Fruit fly (Drosophila melanogaster) whole organism, wandering third instar larva: ENCODE results near the gene CG9286.

Experiments used
- Abd-B ChIP-seq: fragments of >200 bp; optimal IDR thresholded peaks from 2 replicates; lab custom pipeline; 2017; ENCODE audit warnings: missing biosample characterization, missing genetic modification characterization
- CG9705 ChIP-seq: fragments of 200-800 bp; sonication (Bioruptor generic); optimal IDR thresholded peaks from 2 replicates; lab custom pipeline; 2018; ENCODE audit warnings: missing biosample characterization, mild to moderate bottlenecking, missing genetic modification characterization
- Dfd ChIP-seq: fragments of >200 bp; optimal IDR thresholded peaks from 2 replicates; lab custom pipeline; 2017; ENCODE audit warnings: missing biosample characterization, missing genetic modification characterization
- Dif ChIP-seq: fragments of 200-275, 200-300 bp; sonication (Bioruptor generic); optimal IDR thresholded peaks from 2 replicates; lab custom pipeline; 2018; ENCODE audit warnings: missing biosample characterization, missing genetic modification characterization; ENCODE audit not compliant: partially characterized antibody
- GATAd ChIP-seq: sonication (Bioruptor generic); optimal IDR thresholded peaks from 2 replicates; lab custom pipeline; 2016; ENCODE audit warnings: missing biosample characterization, missing genetic modification characterization
- HLH106 ChIP-seq: fragments of 200-800 bp; optimal IDR thresholded peaks from 3 replicates; lab custom pipeline; 2019; ENCODE audit warnings: missing biosample characterization, mild to moderate bottlenecking, missing genetic modification characterization, moderate library complexity
- Hnf4 ChIP-seq: fragments of 200-800 bp; sonication (Bioruptor generic); optimal IDR thresholded peaks from 2 replicates; lab custom pipeline; 2016; ENCODE audit warnings: missing biosample characterization, mild to moderate bottlenecking, missing genetic modification characterization
- Hr83 ChIP-seq: fragments of 200-300 bp; sonication (Bioruptor generic); optimal IDR thresholded peaks from 2 replicates; lab custom pipeline; 2016; ENCODE audit warnings: missing biosample characterization, mild to moderate bottlenecking, missing genetic modification characterization, moderate library complexity; ENCODE audit not compliant: poor library complexity, severe bottlenecking
- Jra ChIP-seq: sonication (Bioruptor generic); optimal IDR thresholded peaks from 2 replicates; lab custom pipeline; 2016; ENCODE audit warnings: missing biosample characterization, missing genetic modification characterization
- Mio ChIP-seq: sonication (Bioruptor generic); optimal IDR thresholded peaks from 2 replicates; lab custom pipeline; 2016; ENCODE audit warnings: missing biosample characterization, missing genetic modification characterization
- Myc ChIP-seq: fragments of >200 bp; optimal IDR thresholded peaks from 2 replicates; lab custom pipeline; 2017
- N ChIP-seq: fragments of >200 bp; optimal IDR thresholded peaks from 2 replicates; lab custom pipeline; 2018; ENCODE audit warnings: missing biosample characterization, missing external identifiers, missing genetic modification characterization
- OdsH ChIP-seq: fragments of 200-800 bp; sonication (Bioruptor generic); optimal IDR thresholded peaks from 2 replicates; lab custom pipeline; 2016; ENCODE audit warnings: missing biosample characterization, mild to moderate bottlenecking, missing genetic modification characterization
- Rel ChIP-seq, 2 experiments: fragments of 200-800 bp; sonication (Bioruptor generic) in 1 of 2; optimal IDR thresholded peaks; 2 replicates in 1 of 2; 3 replicates in 1 of 2; lab custom pipeline; 2016 to 2019; ENCODE audit warnings: mild to moderate bottlenecking in 2 of 2, missing biosample characterization in 2 of 2, missing genetic modification characterization in 2 of 2, moderate library complexity in 1 of 2
- Sp1 ChIP-seq: fragments of 200-800 bp; sonication (Bioruptor generic); optimal IDR thresholded peaks from 3 replicates; lab custom pipeline; 2019; ENCODE audit warnings: missing biosample characterization, mild to moderate bottlenecking, missing genetic modification characterization, moderate library complexity
- Vsx2 ChIP-seq: fragments of 200-300, 225-300 bp; sonication (Bioruptor generic); optimal IDR thresholded peaks from 2 replicates; lab custom pipeline; 2018; ENCODE audit warnings: missing biosample characterization, missing genetic modification characterization; ENCODE audit not compliant: partially characterized antibody
- br ChIP-seq: fragments of 200-800 bp; sonication (Bioruptor generic); optimal IDR thresholded peaks from 2 replicates; lab custom pipeline; 2016; ENCODE audit warnings: missing biosample characterization, missing genetic modification characterization
- brk ChIP-seq: fragments of 200-800 bp; sonication (Bioruptor generic); optimal IDR thresholded peaks from 2 replicates; lab custom pipeline; 2016; ENCODE audit warnings: missing biosample characterization, mild to moderate bottlenecking, missing genetic modification characterization
- dl ChIP-seq, 2 experiments: fragments of 175-275, 200-275 bp in 1 of 2; fragments of 200-275 bp in 1 of 2; sonication (Bioruptor generic); optimal IDR thresholded peaks; lab custom pipeline; 2018; ENCODE audit warnings: mild to moderate bottlenecking in 2 of 2, missing biosample characterization in 2 of 2, missing genetic modification characterization in 2 of 2, moderate library complexity in 2 of 2; ENCODE audit not compliant: partially characterized antibody in 2 of 2, insufficient read depth in 1 of 2
- dmrt93B ChIP-seq: fragments of 200-800 bp; sonication (Bioruptor generic); optimal IDR thresholded peaks from 2 replicates; lab custom pipeline; 2018; ENCODE audit warnings: missing biosample characterization, mild to moderate bottlenecking, missing genetic modification characterization
- dsf ChIP-seq: sonication (Bioruptor generic); optimal IDR thresholded peaks from 2 replicates; lab custom pipeline; 2016; ENCODE audit warnings: missing biosample characterization, missing genetic modification characterization, borderline replicate concordance
- ey ChIP-seq: fragments of 200-800 bp; sonication (Bioruptor generic); optimal IDR thresholded peaks from 2 replicates; lab custom pipeline; 2016; ENCODE audit warnings: missing biosample characterization, missing genetic modification characterization
- fru ChIP-seq: fragments of 200-800 bp; sonication (Bioruptor generic); optimal IDR thresholded peaks from 3 replicates; lab custom pipeline; 2016; ENCODE audit warnings: missing biosample characterization, mild to moderate bottlenecking, missing genetic modification characterization
- h ChIP-seq: fragments of 200-800 bp; sonication (Bioruptor generic); optimal IDR thresholded peaks from 3 replicates; lab custom pipeline; 2016; ENCODE audit warnings: missing biosample characterization, mild to moderate bottlenecking, missing genetic modification characterization
- jim ChIP-seq: fragments of 175-275, 200-325 bp; sonication (Bioruptor generic); optimal IDR thresholded peaks from 2 replicates; lab custom pipeline; 2016; ENCODE audit warnings: missing biosample characterization, mild to moderate bottlenecking, missing genetic modification characterization
- psq ChIP-seq: fragments of 200-800 bp; sonication (Bioruptor generic); optimal IDR thresholded peaks from 3 replicates; lab custom pipeline; 2017; ENCODE audit warnings: missing biosample characterization, mild to moderate bottlenecking, missing genetic modification characterization, moderate library complexity
- sv ChIP-seq: fragments of 200-800 bp; sonication (Bioruptor generic); optimal IDR thresholded peaks from 3 replicates; lab custom pipeline; 2016; ENCODE audit warnings: missing biosample characterization, missing genetic modification characterization
- tai ChIP-seq: sonication (Bioruptor generic); optimal IDR thresholded peaks from 2 replicates; lab custom pipeline; 2016; ENCODE audit warnings: missing biosample characterization, missing genetic modification characterization
- usp ChIP-seq: fragments of >200 bp; optimal IDR thresholded peaks from 2 replicates; lab custom pipeline; 2017; ENCODE audit warnings: missing biosample characterization, missing genetic modification characterization
- woc ChIP-seq: sonication (Bioruptor generic); optimal IDR thresholded peaks from 2 replicates; lab custom pipeline; 2016; ENCODE audit warnings: missing biosample characterization, mild to moderate bottlenecking, missing genetic modification characterization

The CG9286 gene

DNA sequence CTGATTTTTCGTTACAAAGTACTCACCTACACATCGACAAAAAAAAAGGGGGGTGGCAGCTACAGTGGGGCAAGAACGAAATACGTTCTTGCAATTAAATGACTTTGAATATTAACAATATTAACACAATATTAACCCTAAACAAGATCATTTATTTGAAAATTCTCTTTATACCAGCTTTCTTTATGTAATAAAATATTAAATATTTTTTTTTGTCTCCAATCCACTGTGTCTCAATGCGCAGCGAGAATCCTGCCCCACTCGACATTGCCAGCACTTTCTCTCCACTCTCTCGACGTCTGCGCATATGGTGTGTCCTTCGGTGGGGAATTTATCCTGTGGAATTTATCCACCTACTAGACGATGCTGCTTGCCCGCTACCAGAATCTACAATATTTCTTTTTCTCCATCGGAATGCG lies 19.7 kb downstream of the CG9286 start (continued):
- TF ChIP-seq Abd-B (no peak), tai (GFP tag; lab: Kevin White, UChicago) (no peak), fru (GFP tag; lab: Kevin White, UChicago) (peak; percentile 71), jim (GFP tag; lab: Kevin White, UChicago) (no peak), Mio (GFP tag; lab: Kevin White, UChicago) (no peak), OdsH (GFP tag; lab: Kevin White, UChicago) (peak; percentile 58), Vsx2 (GFP tag; lab: Kevin White, UChicago) (peak; percentile 23), ey (GFP tag; lab: Kevin White, UChicago) (peak; percentile 47), Myc (lab: Kevin White, UChicago) (no peak)

- TF ChIP-seq Vsx2 (GFP tag; lab: Kevin White, UChicago) (peak; percentile 16), ey (GFP tag; lab: Kevin White, UChicago) (no peak)
Measured at dm6 chr3R:13801184-13802056, 20.7 kb downstream of the CG9286 start.

dm6 chr3R:13802057-13802817 lies 21.5 kb downstream of the CG9286 start:
- TF ChIP-seq HLH106 (tag; lab: Kevin White, UChicago) (no peak), Dfd (GFP tag; lab: Kevin White, UChicago) (no peak), Dif (GFP tag; lab: Kevin White, UChicago) (no peak), Abd-B (no peak), usp (GFP tag; lab: Kevin White, UChicago) (no peak), CG9705 (GFP tag; lab: Kevin White, UChicago) (no peak), dsf (GFP tag; lab: Kevin White, UChicago) (no peak), Vsx2 (GFP tag; lab: Kevin White, UChicago) (no peak), dl (GFP tag; optimal IDR thresholded peaks at IDR 0.05; lab: Kevin White, UChicago; ENCODE audit: insufficient read depth in 1 of 2, partially characterized antibody in 2 of 2) (no peak), Hr83 (GFP tag; lab: Kevin White, UChicago) (no peak), dmrt93B (GFP tag; lab: Kevin White, UChicago) (no peak), OdsH (GFP tag; lab: Kevin White, UChicago) (no peak), sv (GFP tag; lab: Kevin White, UChicago) (no peak)

DNA sequence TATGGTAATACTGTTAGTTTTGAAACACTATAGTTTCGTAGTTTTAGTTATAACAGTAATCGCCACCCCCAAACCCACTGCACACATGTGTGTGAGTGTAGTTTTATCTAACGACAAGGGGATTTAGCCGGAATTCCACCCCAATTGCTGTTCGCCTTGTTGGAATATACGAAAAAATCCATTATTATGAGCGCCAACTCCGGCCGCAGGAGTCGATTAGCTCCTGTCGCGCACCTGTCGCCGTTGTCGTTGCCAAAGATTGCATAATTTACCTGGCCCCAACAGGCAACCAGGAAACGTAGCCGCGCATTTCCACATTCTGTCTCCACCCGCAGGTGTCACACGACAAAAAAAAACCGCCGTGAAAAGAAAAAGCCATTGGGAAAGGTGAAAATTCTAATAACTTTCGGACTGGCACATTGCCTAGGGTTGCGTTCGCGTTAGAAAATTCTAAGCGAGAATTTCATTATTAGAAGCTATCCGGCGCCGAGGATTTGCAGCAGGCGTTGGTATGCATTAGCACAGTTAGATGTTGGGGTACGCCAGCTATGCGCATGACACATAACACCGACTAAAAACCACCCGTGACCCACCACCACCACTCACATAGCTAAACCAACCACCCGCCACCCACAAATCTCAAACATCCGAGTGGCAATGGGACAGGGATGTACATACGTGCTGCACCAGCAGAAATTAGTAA lies 22.6 kb downstream of the CG9286 start:
- TF ChIP-seq Vsx2 (GFP tag; lab: Kevin White, UChicago), result peak; percentile 13
- TF ChIP-seq N (GFP tag; lab: Kevin White, UChicago), result no peak
- no peak for TF ChIP-seq Dfd (GFP tag; lab: Kevin White, UChicago)

DNA sequence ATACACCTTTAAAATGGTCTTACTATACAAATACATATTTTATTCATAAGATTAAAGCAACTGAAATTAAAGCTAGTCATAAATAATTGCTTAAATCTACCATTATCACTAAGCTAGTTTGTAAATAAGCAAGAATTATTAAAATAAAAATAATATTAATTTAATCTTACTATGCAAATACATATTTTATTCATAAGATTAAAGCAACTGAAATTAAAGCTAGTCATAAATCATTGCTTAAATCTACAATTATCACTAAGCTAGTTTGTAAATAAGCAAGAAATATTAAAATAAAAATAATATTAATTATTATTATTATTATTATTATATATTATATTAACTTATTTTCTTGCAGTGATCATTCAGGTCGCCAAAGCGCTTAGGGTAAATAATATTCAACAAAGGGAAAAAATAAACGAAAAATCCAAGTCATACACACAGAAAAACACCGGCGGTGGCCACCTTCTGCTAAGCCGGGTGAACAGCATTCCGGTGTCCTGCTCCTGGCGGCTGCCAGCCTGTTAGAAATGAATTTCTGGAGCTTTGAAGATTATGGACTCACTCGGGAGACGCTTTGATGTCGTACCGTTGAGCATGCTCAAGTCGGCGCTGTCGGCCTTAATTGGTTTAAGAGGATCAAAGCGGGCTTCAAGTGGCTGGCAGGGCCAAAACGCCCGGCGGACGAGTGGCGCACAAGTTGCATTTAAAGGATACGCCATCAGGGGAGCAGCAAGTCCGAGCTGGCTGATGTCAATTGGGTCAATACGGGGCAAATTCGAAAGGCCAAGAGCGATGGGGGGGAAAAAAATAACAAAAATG lies 23.3 kb downstream of the CG9286 start:
- TF ChIP-seq Jra (no peak), HLH106 (tag; lab: Kevin White, UChicago) (peak; percentile 35), Sp1 (GFP tag; lab: Kevin White, UChicago) (peak; percentile 44), Hnf4 (no peak), fru (GFP tag; lab: Kevin White, UChicago) (peak; percentile 3), Hr83 (GFP tag; lab: Kevin White, UChicago) (no peak), GATAd (GFP tag; lab: Kevin White, UChicago) (no peak), psq (peak; percentile 0), Dfd (GFP tag; lab: Kevin White, UChicago) (no peak), usp (GFP tag; lab: Kevin White, UChicago) (no peak), Dif (GFP tag; lab: Kevin White, UChicago) (no peak), Mio (GFP tag; lab: Kevin White, UChicago) (no peak), N (GFP tag; lab: Kevin White, UChicago) (no peak), brk (GFP tag; lab: Kevin White, UChicago) (no peak), dmrt93B (GFP tag; lab: Kevin White, UChicago) (no peak), woc (GFP tag; lab: Kevin White, UChicago) (no peak), Abd-B (no peak), br (GFP tag; lab: Kevin White, UChicago) (no peak), Vsx2 (GFP tag; lab: Kevin White, UChicago) (no peak), sv (GFP tag; lab: Kevin White, UChicago) (no peak), dsf (GFP tag; lab: Kevin White, UChicago) (no peak), Rel (GFP tag; optimal IDR thresholded peaks at IDR 0.05; lab: Kevin White, UChicago) (no peak), Rel (tag; optimal IDR thresholded peaks at IDR 0.05; lab: Kevin White, UChicago) (no peak), Myc (lab: Kevin White, UChicago) (no peak), CG9705 (GFP tag; lab: Kevin White, UChicago) (no peak), h (peak; percentile 2), dl (GFP tag; optimal IDR thresholded peaks at IDR 0.05; lab: Kevin White, UChicago; ENCODE audit: insufficient read depth in 1 of 2, partially characterized antibody in 2 of 2) (no peak)
